Worm (Caenorhabditis elegans) whole organism, mixed stage, embryonic: ENCODE data around the gene B0285.6.
A peak's percentile ranks its signal among the peaks of the same experiment; 100 is the strongest.

Experiments used
- M03D4.4 ChIP-seq: sonication (generic microtip); optimal IDR thresholded peaks from 2 replicates; lab custom pipeline; 2017; ENCODE audit warnings: mild to moderate bottlenecking, missing genetic modification characterization, missing compliant biosample characterization
- bed-3 ChIP-seq: fragments of 200-800 bp; sonication (Bioruptor generic); optimal IDR thresholded peaks from 3 replicates; lab custom pipeline; 2018; ENCODE audit warnings: mild to moderate bottlenecking, missing genetic modification characterization, moderate library complexity, missing compliant biosample characterization
- blmp-1 ChIP-seq: fragments of 150-350 bp; optimal IDR thresholded peaks from 2 replicates; lab custom pipeline; 2014; ENCODE audit warnings: missing biosample characterization, missing genetic modification characterization
- ceh-39 ChIP-seq: fragments of 150-350 bp; optimal IDR thresholded peaks from 2 replicates; lab custom pipeline; 2014; ENCODE audit warnings: missing biosample characterization, missing genetic modification characterization
- ceh-43 ChIP-seq: fragments of 200-800 bp; sonication (Bioruptor generic); optimal IDR thresholded peaks from 2 replicates; lab custom pipeline; 2018; ENCODE audit warnings: mild to moderate bottlenecking, missing genetic modification characterization, moderate library complexity, missing compliant biosample characterization
- ceh-83 ChIP-seq: fragments of 200-800 bp; sonication (Bioruptor generic); optimal IDR thresholded peaks from 2 replicates; lab custom pipeline; 2018; ENCODE audit warnings: mild to moderate bottlenecking, missing genetic modification characterization, missing compliant biosample characterization
- ces-1 ChIP-seq: fragments of 150-350 bp; optimal IDR thresholded peaks from 2 replicates; lab custom pipeline; 2014; ENCODE audit warnings: missing biosample characterization, missing genetic modification reagents, missing genetic modification characterization
- cnd-1 ChIP-seq: fragments of 200-800 bp; sonication (Bioruptor generic); optimal IDR thresholded peaks from 2 replicates; lab custom pipeline; 2018; ENCODE audit warnings: mild to moderate bottlenecking, missing genetic modification characterization, missing compliant biosample characterization
- drap-1 ChIP-seq: fragments of 200-800 bp; sonication (Bioruptor generic); optimal IDR thresholded peaks from 3 replicates; lab custom pipeline; 2018; ENCODE audit warnings: mild to moderate bottlenecking, missing genetic modification characterization, missing compliant biosample characterization
- elt-1 ChIP-seq: sonication (generic microtip); optimal IDR thresholded peaks from 2 replicates; lab custom pipeline; 2017; ENCODE audit warnings: missing genetic modification characterization, mild to moderate bottlenecking, missing compliant biosample characterization, antibody characterized with exemption, moderate library complexity, borderline replicate concordance; ENCODE audit not compliant: insufficient read depth
- elt-3 ChIP-seq: fragments of 150-350 bp; optimal IDR thresholded peaks from 2 replicates; lab custom pipeline; 2014; ENCODE audit warnings: missing biosample characterization, missing genetic modification characterization
- flh-1 ChIP-seq: fragments of 200-800 bp; sonication (Bioruptor generic); optimal IDR thresholded peaks from 2 replicates; lab custom pipeline; 2018; ENCODE audit warnings: mild to moderate bottlenecking, missing genetic modification characterization, moderate library complexity, missing compliant biosample characterization
- ham-2 ChIP-seq: fragments of 200-800 bp; sonication (Bioruptor generic); optimal IDR thresholded peaks from 2 replicates; lab custom pipeline; 2018; ENCODE audit warnings: mild to moderate bottlenecking, missing genetic modification characterization, missing compliant biosample characterization
- hlh-1 ChIP-seq: fragments of 150-350 bp; optimal IDR thresholded peaks from 2 replicates; lab custom pipeline; 2014; ENCODE audit warnings: missing biosample characterization, missing genetic modification reagents, missing genetic modification characterization
- lin-13 ChIP-seq: fragments of 150-350 bp; optimal IDR thresholded peaks from 2 replicates; lab custom pipeline; 2014; ENCODE audit warnings: missing biosample characterization, missing genetic modification characterization
- lin-32 ChIP-seq: fragments of 200-800 bp; sonication (Bioruptor generic); optimal IDR thresholded peaks from 2 replicates; lab custom pipeline; 2018; ENCODE audit warnings: mild to moderate bottlenecking, missing genetic modification characterization, missing compliant biosample characterization
- lsy-2 ChIP-seq: fragments of 150-350 bp; optimal IDR thresholded peaks from 2 replicates; lab custom pipeline; 2014; ENCODE audit warnings: missing biosample characterization, missing genetic modification characterization
- mab-5 ChIP-seq: fragments of 150-350 bp; optimal IDR thresholded peaks from 2 replicates; lab custom pipeline; 2014; ENCODE audit warnings: missing biosample characterization, missing genetic modification characterization
- mep-1 ChIP-seq: fragments of 150-350 bp; optimal IDR thresholded peaks from 2 replicates; lab custom pipeline; 2017; ENCODE audit warnings: missing biosample characterization, missing genetic modification reagents, missing genetic modification characterization, inconsistent platforms
- mls-2 ChIP-seq: sonication (generic microtip); optimal IDR thresholded peaks from 2 replicates; lab custom pipeline; 2016; ENCODE audit warnings: mild to moderate bottlenecking, missing genetic modification characterization, moderate library complexity, missing compliant biosample characterization
- nhr-12 ChIP-seq: fragments of 150-350 bp; optimal IDR thresholded peaks from 2 replicates; lab custom pipeline; 2014; ENCODE audit warnings: missing biosample characterization, missing genetic modification characterization
- nhr-2 ChIP-seq: fragments of 150-350 bp; optimal IDR thresholded peaks from 2 replicates; lab custom pipeline; 2014; ENCODE audit warnings: missing biosample characterization, missing genetic modification characterization
- nhr-237 ChIP-seq: fragments of 150-350 bp; optimal IDR thresholded peaks from 2 replicates; lab custom pipeline; 2014; ENCODE audit warnings: missing biosample characterization, missing genetic modification characterization
- nhr-28 ChIP-seq: fragments of 150-350 bp; optimal IDR thresholded peaks from 2 replicates; lab custom pipeline; 2014; ENCODE audit warnings: missing biosample characterization, missing genetic modification characterization
- nhr-76 ChIP-seq: sonication (generic microtip); optimal IDR thresholded peaks from 2 replicates; lab custom pipeline; 2017; ENCODE audit warnings: missing biosample characterization, missing genetic modification characterization
- pha-4 ChIP-seq: fragments of 150-350 bp; optimal IDR thresholded peaks from 2 replicates; lab custom pipeline; 2018; ENCODE audit warnings: missing biosample characterization, missing genetic modification reagents, missing genetic modification characterization
- sem-2 ChIP-seq: fragments of 200-800 bp; sonication (Bioruptor generic); optimal IDR thresholded peaks from 2 replicates; lab custom pipeline; 2018; ENCODE audit warnings: mild to moderate bottlenecking, missing genetic modification characterization, missing compliant biosample characterization
- snpc-4 ChIP-seq: fragments of 150-350 bp; optimal IDR thresholded peaks from 2 replicates; lab custom pipeline; 2014; ENCODE audit warnings: missing biosample characterization, missing genetic modification characterization
- sptf-1 ChIP-seq: sonication (generic microtip); optimal IDR thresholded peaks from 2 replicates; lab custom pipeline; 2017; ENCODE audit warnings: mild to moderate bottlenecking, missing genetic modification characterization, moderate library complexity, missing compliant biosample characterization
- tbx-8 ChIP-seq: fragments of 200-800 bp; sonication (Bioruptor generic); optimal IDR thresholded peaks from 2 replicates; lab custom pipeline; 2018; ENCODE audit warnings: mild to moderate bottlenecking, missing genetic modification characterization, moderate library complexity, missing compliant biosample characterization
- unc-120 ChIP-seq: sonication (generic microtip); optimal IDR thresholded peaks from 2 replicates; lab custom pipeline; 2017; ENCODE audit warnings: missing genetic modification characterization, missing compliant biosample characterization; ENCODE audit not compliant: poor library complexity, severe bottlenecking
- unc-39 ChIP-seq: fragments of 150-350 bp; optimal IDR thresholded peaks from 2 replicates; lab custom pipeline; 2014; ENCODE audit warnings: missing biosample characterization, missing genetic modification characterization
- unc-62 ChIP-seq: fragments of 150-350 bp; optimal IDR thresholded peaks from 2 replicates; lab custom pipeline; 2014; ENCODE audit warnings: missing biosample characterization, missing genetic modification reagents, missing genetic modification characterization
- zip-8 ChIP-seq: fragments of 150-350 bp; optimal IDR thresholded peaks from 2 replicates; lab custom pipeline; 2014; ENCODE audit warnings: missing biosample characterization, missing genetic modification characterization
- ztf-11 ChIP-seq: fragments of 150-350 bp; optimal IDR thresholded peaks from 2 replicates; lab custom pipeline; 2014; ENCODE audit warnings: missing biosample characterization, missing genetic modification characterization

Gene B0285.6

ce11 chrIII:4313061-4313962 is 36.6 kb upstream of the B0285.6 start, which contains the start of the genes evl-14 and dcn-1:
evl-14 (minus strand) TSS chrIII:4313128.
dcn-1 (plus strand) TSS chrIII:4313912.
- TF ChIP-seq lin-13 (no peak), nhr-28 (tag; lab: Kevin White, UChicago) (no peak), nhr-2 (tag; lab: Kevin White, UChicago) (no peak), lin-32 (GFP tag; lab: Kevin White, UChicago) (no peak), lsy-2 (tag; lab: Kevin White, UChicago) (peak; percentile 68), cnd-1 (tag; lab: Kevin White, UChicago) (no peak), zip-8 (peak; percentile 67), unc-62 (GFP tag; lab: Kevin White, UChicago) (no peak), flh-1 (GFP tag; lab: Kevin White, UChicago) (no peak), elt-1 (tag; lab: Kevin White, UChicago) (no peak), nhr-12 (no peak), mab-5 (tag; lab: Kevin White, UChicago) (no peak), pha-4 (peak; percentile 59), unc-120 (tag; lab: Kevin White, UChicago) (no peak), mls-2 (tag; lab: Kevin White, UChicago) (no peak), blmp-1 (tag; lab: Kevin White, UChicago) (no peak), drap-1 (no peak), tbx-8 (GFP tag; lab: Kevin White, UChicago) (no peak), ces-1 (GFP tag; lab: Kevin White, UChicago) (peak; percentile 59), M03D4.4 (tag; lab: Kevin White, UChicago) (no peak), ceh-83 (no peak), mep-1 (tag; lab: Kevin White, UChicago) (peak; percentile 39), elt-3 (tag; lab: Kevin White, UChicago) (no peak), ztf-11 (tag; lab: Kevin White, UChicago) (no peak), nhr-237 (tag; lab: Kevin White, UChicago) (peak; percentile 74), ham-2 (GFP tag; lab: Kevin White, UChicago) (no peak), ceh-43 (GFP tag; lab: Kevin White, UChicago) (no peak), hlh-1 (tag; lab: Kevin White, UChicago) (peak; percentile 34), nhr-76 (no peak), unc-39 (tag; lab: Kevin White, UChicago) (no peak), ceh-39 (tag; lab: Kevin White, UChicago) (peak; percentile 76), bed-3 (no peak), snpc-4 (no peak), sem-2 (GFP tag; lab: Kevin White, UChicago) (no peak), sptf-1 (tag; lab: Kevin White, UChicago) (no peak)

- no peak for TF ChIP-seq nhr-28 (tag; lab: Kevin White, UChicago)
- no peak for TF ChIP-seq ztf-11 (tag; lab: Kevin White, UChicago)
- no peak for TF ChIP-seq lin-32 (GFP tag; lab: Kevin White, UChicago)
- TF ChIP-seq drap-1 = no peak
- no peak for TF ChIP-seq mls-2 (tag; lab: Kevin White, UChicago)
- no peak for TF ChIP-seq M03D4.4 (tag; lab: Kevin White, UChicago)
- TF ChIP-seq ham-2 (GFP tag; lab: Kevin White, UChicago) = no peak
- TF ChIP-seq elt-3 (tag; lab: Kevin White, UChicago) = no peak
Measured at ce11 chrIII:4314502-4314901, 35.4 kb upstream of the B0285.6 start.

ce11 chrIII:4317065-4317752 is 32.7 kb upstream of the B0285.6 start, which contains the start of gene tag-131:
tag-131 (plus strand) TSS chrIII:4317702.
- TF ChIP-seq blmp-1 (tag; lab: Kevin White, UChicago) (peak; percentile 15), lin-32 (GFP tag; lab: Kevin White, UChicago) (no peak), unc-120 (tag; lab: Kevin White, UChicago) (peak; percentile 41), hlh-1 (tag; lab: Kevin White, UChicago) (peak; percentile 74), nhr-237 (tag; lab: Kevin White, UChicago) (no peak), tbx-8 (GFP tag; lab: Kevin White, UChicago) (no peak), lsy-2 (tag; lab: Kevin White, UChicago) (no peak), nhr-12 (no peak), elt-3 (tag; lab: Kevin White, UChicago) (peak; percentile 4), mep-1 (tag; lab: Kevin White, UChicago) (no peak), M03D4.4 (tag; lab: Kevin White, UChicago) (no peak), ces-1 (GFP tag; lab: Kevin White, UChicago) (no peak), sptf-1 (tag; lab: Kevin White, UChicago) (no peak), unc-62 (GFP tag; lab: Kevin White, UChicago) (peak; percentile 64), ceh-39 (tag; lab: Kevin White, UChicago) (peak; percentile 3)
